Fruit fly (Drosophila melanogaster): Measurements from ENCODE around the gene Set8.

DNA sequence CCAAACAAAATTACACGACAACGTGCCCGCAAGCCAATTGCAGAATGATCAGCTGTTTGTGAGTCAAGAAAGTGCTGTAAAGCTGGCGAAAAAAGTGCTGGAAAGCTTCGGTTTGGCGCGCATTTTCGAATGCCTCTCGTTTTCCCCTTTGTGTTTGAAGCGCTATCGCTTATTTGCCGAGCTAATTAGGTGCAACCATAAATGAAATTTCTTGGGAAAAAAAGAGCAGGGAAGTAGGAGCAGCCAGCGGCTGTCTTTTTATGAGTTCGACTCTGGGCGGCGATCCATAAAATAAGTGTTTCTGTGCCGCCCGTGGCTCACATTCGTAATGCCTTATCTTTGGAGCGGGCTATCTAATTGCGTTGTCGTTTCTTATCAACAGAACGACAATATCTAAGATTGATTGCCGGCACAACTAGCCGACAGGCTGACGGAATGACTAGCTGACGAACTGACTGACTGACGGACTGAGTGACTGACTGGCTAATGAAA, 45.9 kb downstream of the Set8 start, which contains the start of gene Dnaaf5:
- TF ChIP-seq bab1 (GFP tag; optimal IDR thresholded peaks at IDR 0.05) = peak; percentile 4
- TF ChIP-seq cic (GFP tag; optimal IDR thresholded peaks at IDR 0.05) = peak; percentile 63
- peak; percentile 33 for TF ChIP-seq ovo (GFP tag; optimal IDR thresholded peaks at IDR 0.05)
- no peak for TF ChIP-seq cnc (optimal IDR thresholded peaks at IDR 0.05)

Measured in whole organism, adult.